Fruit fly (Drosophila melanogaster): ENCODE data around the gene CG5071.
A peak's percentile ranks its signal among the peaks of the same experiment; 100 is the strongest.

DNA sequence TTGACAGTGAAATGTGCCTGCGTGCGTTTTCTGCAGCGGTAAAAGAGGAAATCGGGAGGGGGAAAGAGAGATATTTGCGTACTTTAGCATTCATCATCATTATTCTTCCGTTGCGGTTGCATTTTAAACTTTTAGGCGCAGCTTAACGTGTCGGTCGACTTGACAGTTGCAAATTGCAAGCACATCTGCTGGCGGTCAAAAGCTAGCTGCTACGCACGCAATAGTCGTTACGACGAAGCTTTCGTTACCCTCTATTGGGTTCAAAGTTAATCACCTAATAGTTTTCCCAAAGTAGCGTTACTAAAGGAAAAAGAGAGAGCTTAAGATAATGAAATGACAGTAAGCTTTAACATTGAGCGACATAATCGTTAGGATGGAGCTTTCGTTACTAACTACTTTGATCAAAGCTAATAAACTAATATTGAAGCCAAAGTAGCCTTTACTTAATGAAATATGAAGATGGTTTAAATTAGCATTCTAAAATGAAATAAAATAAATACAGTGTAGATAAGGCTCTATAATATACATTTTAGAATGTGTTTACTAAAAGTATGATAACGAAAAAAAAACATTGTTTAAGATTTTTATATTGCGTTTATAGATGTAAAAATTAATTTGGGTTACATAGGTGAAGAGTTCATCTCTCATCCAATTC lies 34.0 kb downstream of the CG5071 start:
- TF ChIP-seq psq (GFP tag; optimal IDR thresholded peaks at IDR 0.05), result no peak
- TF ChIP-seq Myc (optimal IDR thresholded peaks at IDR 0.05), result no peak
- TF ChIP-seq usp (GFP tag; optimal IDR thresholded peaks at IDR 0.05), result no peak
- TF ChIP-seq fru (GFP tag; optimal IDR thresholded peaks at IDR 0.05), result peak; percentile 4
- no peak for TF ChIP-seq foxo (GFP tag; optimal IDR thresholded peaks at IDR 0.05)
- TF ChIP-seq Dfd (GFP tag; optimal IDR thresholded peaks at IDR 0.05), result no peak
- no peak for TF ChIP-seq lola (GFP tag; optimal IDR thresholded peaks at IDR 0.05)
- TF ChIP-seq Rel (GFP tag; optimal IDR thresholded peaks at IDR 0.05), result no peak
- no peak for TF ChIP-seq Rel (tag; optimal IDR thresholded peaks at IDR 0.05)
- TF ChIP-seq dl (GFP tag; optimal IDR thresholded peaks at IDR 0.05; ENCODE audit: insufficient read depth in 1 of 2, partially characterized antibody in 2 of 2), result peak in 1 of 2 experiments; percentile 63
- no peak for TF ChIP-seq jim (GFP tag; optimal IDR thresholded peaks at IDR 0.05)
- TF ChIP-seq CrebA (GFP tag; optimal IDR thresholded peaks at IDR 0.05; ENCODE audit: borderline replicate concordance), result no peak
